Fruit fly (Drosophila melanogaster): ENCODE results near the gene snRNP-U1-C.

snRNP-U1-C gene

dm6 chr3R:19001701-19002100 lies 18.3 kb upstream of the snRNP-U1-C start (continued):
- no peak for TF ChIP-seq CG10979 (tag; optimal IDR thresholded peaks at IDR 0.05)
- TF ChIP-seq tap (tag; optimal IDR thresholded peaks at IDR 0.05): no peak
- TF ChIP-seq CG16815 (GFP tag; optimal IDR thresholded peaks at IDR 0.05): no peak
- no peak for TF ChIP-seq esg (GFP tag; conservative IDR thresholded peaks at IDR 0.05)
- TF ChIP-seq chinmo (GFP tag; IDR thresholded peaks at IDR 0.05; ENCODE audit: partially characterized antibody): 0 out of 4 replicates have a peak, but pooled peaks have one; percentile 51
- peak; percentile 40 for TF ChIP-seq mirr (GFP tag; optimal IDR thresholded peaks at IDR 0.05)
- no peak for TF ChIP-seq Spps (tag; optimal IDR thresholded peaks at IDR 0.05)
- TF ChIP-seq Hr78 (GFP tag; optimal IDR thresholded peaks at IDR 0.05): peak in 1 of 2 experiments; percentile 20
- TF ChIP-seq Ravus (GFP tag; IDR thresholded peaks at IDR 0.05): no peak
- TF ChIP-seq gsb-n (tag; optimal IDR thresholded peaks at IDR 0.05): peak; percentile 21
- peak; percentile 51 for TF ChIP-seq Med (GFP tag)
- TF ChIP-seq Ets65A (GFP tag): peak; percentile 81
- no peak for TF ChIP-seq bigmax (GFP tag; optimal IDR thresholded peaks at IDR 0.05)
- TF ChIP-seq toy (GFP tag; IDR thresholded peaks at IDR 0.05): no peak
- no peak for TF ChIP-seq slp2 (GFP tag; optimal IDR thresholded peaks at IDR 0.05)
- no peak for TF ChIP-seq CG6654 (GFP tag; optimal IDR thresholded peaks at IDR 0.05)
- TF ChIP-seq croc (GFP tag; conservative IDR thresholded peaks at IDR 0.05): no peak
- TF ChIP-seq CG12769 (tag; optimal IDR thresholded peaks at IDR 0.05): peak; percentile 56
- peak in 1 of 3 experiments; percentile 22 for TF ChIP-seq Stat92E (GFP tag; optimal IDR thresholded peaks at IDR 0.05)
- no peak for TF ChIP-seq crol (GFP tag; IDR thresholded peaks at IDR 0.05)
- TF ChIP-seq zf30C (GFP tag; optimal IDR thresholded peaks at IDR 0.05): no peak
- no peak for TF ChIP-seq CG2875 (GFP tag; optimal IDR thresholded peaks at IDR 0.05)
- no peak for TF ChIP-seq grau (tag; optimal IDR thresholded peaks at IDR 0.05)
- 0 out of 2 replicates have a peak, but pooled peaks have one; percentile 13 for TF ChIP-seq ap (GFP tag; IDR thresholded peaks at IDR 0.05)
- TF ChIP-seq CG13894 (tag; optimal IDR thresholded peaks at IDR 0.05): peak; percentile 64
- TF ChIP-seq oc (tag; optimal IDR thresholded peaks at IDR 0.05): peak; percentile 10
- no peak for TF ChIP-seq CG2678 (tag; optimal IDR thresholded peaks at IDR 0.05)
- no peak for TF ChIP-seq CG14667 (GFP tag; IDR thresholded peaks at IDR 0.05)
- no peak for TF ChIP-seq Dref (GFP tag; IDR thresholded peaks at IDR 0.05)
- TF ChIP-seq dysf (GFP tag; IDR thresholded peaks at IDR 0.05): no peak
- TF ChIP-seq Dbx (GFP tag; IDR thresholded peaks at IDR 0.05): no peak
- no peak for TF ChIP-seq CG18476 (GFP tag; optimal IDR thresholded peaks at IDR 0.05)
- TF ChIP-seq cg (GFP tag; optimal IDR thresholded peaks at IDR 0.05): peak; percentile 8
- no peak for TF ChIP-seq CG7357 (GFP tag; IDR thresholded peaks at IDR 0.05)
- TF ChIP-seq nmo (GFP tag; optimal IDR thresholded peaks at IDR 0.05): no peak
- TF ChIP-seq CG17568 (GFP tag; optimal IDR thresholded peaks at IDR 0.05): no peak
- TF ChIP-seq CG18764 (GFP tag; optimal IDR thresholded peaks at IDR 0.05): no peak
- no peak for TF ChIP-seq pzg (GFP tag; optimal IDR thresholded peaks at IDR 0.05)

- TF ChIP-seq HLHmδ (GFP tag; optimal IDR thresholded peaks at IDR 0.05): peak; percentile 16
- no peak for TF ChIP-seq tx (GFP tag; optimal IDR thresholded peaks at IDR 0.05)
- TF ChIP-seq Asciz (GFP tag; optimal IDR thresholded peaks at IDR 0.05): peak; percentile 31
- peak; percentile 3 for TF ChIP-seq org-1 (GFP tag; optimal IDR thresholded peaks at IDR 0.05)
- no peak for TF ChIP-seq CkIIα-i1 (GFP tag; IDR thresholded peaks at IDR 0.05)
- no peak for TF ChIP-seq CG32772 (GFP tag; IDR thresholded peaks at IDR 0.05)
- peak; percentile 26 for TF ChIP-seq CG12071 (GFP tag; optimal IDR thresholded peaks at IDR 0.05)
- peak; percentile 19 for TF ChIP-seq CG5180 (GFP tag; optimal IDR thresholded peaks at IDR 0.05)
- TF ChIP-seq D19A (tag; optimal IDR thresholded peaks at IDR 0.05): no peak
- TF ChIP-seq chn (GFP tag; optimal IDR thresholded peaks at IDR 0.05): no peak
- TF ChIP-seq Dref (GFP tag; IDR thresholded peaks at IDR 0.05): no peak
- no peak for TF ChIP-seq Elba2 (GFP tag; optimal IDR thresholded peaks at IDR 0.05)
- TF ChIP-seq lbe (GFP tag; optimal IDR thresholded peaks at IDR 0.05): no peak
- no peak for TF ChIP-seq onecut (GFP tag; IDR thresholded peaks at IDR 0.05)
- no peak for TF ChIP-seq HLH4C (GFP tag; IDR thresholded peaks at IDR 0.05; ENCODE audit: partially characterized antibody)
Measured at dm6 chr3R:18999906-19000451, 16.5 kb upstream of the snRNP-U1-C start.

Data from whole organism, embryonic.